Worm (Caenorhabditis elegans) whole organism, midembryonic: ENCODE measurements around the gene sto-5.

Experiments
- T22C8.4 ChIP-seq: fragments of 200-800 bp; sonication (Bioruptor generic); IDR thresholded peaks from 2 replicates; pipeline ENCODE4 v1.3.6; 2022; ENCODE audit warnings: missing genetic modification characterization, missing compliant biosample characterization
- cog-1 ChIP-seq: sonication (generic microtip); optimal IDR thresholded peaks from 2 replicates; lab custom pipeline; 2016; ENCODE audit warnings: missing genetic modification characterization, missing compliant biosample characterization
- flt-1 ChIP-seq: fragments of 200-800 bp; sonication (Bioruptor generic); IDR thresholded peaks from 2 replicates; pipeline ENCODE4 v1.3.6; 2022; ENCODE audit warnings: missing genetic modification characterization, missing compliant biosample characterization
- klf-2 ChIP-seq: fragments of 200-800 bp; sonication (Bioruptor generic); conservative IDR thresholded peaks from 2 replicates; pipeline ENCODE4 v1.3.6; 2022; ENCODE audit warnings: missing genetic modification reagents, missing genetic modification characterization, missing compliant biosample characterization
- med-1 ChIP-seq: sonication (generic microtip); optimal IDR thresholded peaks from 2 replicates; lab custom pipeline; 2017; ENCODE audit warnings: missing genetic modification characterization, mild to moderate bottlenecking, missing compliant biosample characterization, antibody characterized with exemption, missing genetic modification reagents; ENCODE audit not compliant: insufficient read depth
- ref-1 ChIP-seq: fragments of 200-800 bp; sonication (Bioruptor generic); conservative IDR thresholded peaks from 2 replicates; pipeline ENCODE4 v1.3.6; 2022; ENCODE audit warnings: missing genetic modification reagents, missing genetic modification characterization, missing compliant biosample characterization
- tab-1 ChIP-seq: fragments of 200-800 bp; sonication (Bioruptor generic); IDR thresholded peaks from 2 replicates; pipeline ENCODE4 v1.3.6; 2022; ENCODE audit warnings: missing genetic modification characterization, missing compliant biosample characterization
- ztf-23 ChIP-seq: fragments of 200-800 bp; sonication (Bioruptor generic); IDR thresholded peaks from 2 replicates; pipeline ENCODE4 v1.3.6; 2022; ENCODE audit warnings: missing genetic modification reagents, missing genetic modification characterization, missing compliant biosample characterization
- ztf-29 ChIP-seq: fragments of 200-800 bp; sonication (Bioruptor generic); IDR thresholded peaks from 2 replicates; pipeline ENCODE4 v1.3.6; 2022; ENCODE audit warnings: missing genetic modification reagents, missing genetic modification characterization, missing compliant biosample characterization

Gene sto-5

ce11 chrX:16770398-16770797 is 54.9 kb downstream of the sto-5 start, which contains the start of gene mct-6:
Gene mct-6 (minus strand): TSS chrX:16770498.
- TF ChIP-seq tab-1 (GFP tag; lab: Robert Waterston, UW) (no peak), flt-1 (no peak), ztf-23 (GFP tag; lab: Robert Waterston, UW) (no peak), klf-2 (no peak), med-1 (no peak), cog-1 (tag; lab: Kevin White, UChicago) (no peak), ref-1 (no peak), ztf-29 (GFP tag; lab: Robert Waterston, UW) (no peak), T22C8.4 (GFP tag; lab: Robert Waterston, UW) (no peak)
